Worm (Caenorhabditis elegans) whole organism, mixed stage, embryonic: ENCODE measurements around the gene srh-72.

Source experiments
- M03D4.4 ChIP-seq: sonication (generic microtip); optimal IDR thresholded peaks from 2 replicates; lab custom pipeline; 2017; ENCODE audit warnings: mild to moderate bottlenecking, missing genetic modification characterization, missing compliant biosample characterization
- blmp-1 ChIP-seq: fragments of 150-350 bp; optimal IDR thresholded peaks from 2 replicates; lab custom pipeline; 2014; ENCODE audit warnings: missing biosample characterization, missing genetic modification characterization
- drap-1 ChIP-seq: fragments of 200-800 bp; sonication (Bioruptor generic); optimal IDR thresholded peaks from 3 replicates; lab custom pipeline; 2018; ENCODE audit warnings: mild to moderate bottlenecking, missing genetic modification characterization, missing compliant biosample characterization
- elt-3 ChIP-seq: fragments of 150-350 bp; optimal IDR thresholded peaks from 2 replicates; lab custom pipeline; 2014; ENCODE audit warnings: missing biosample characterization, missing genetic modification characterization
- ham-2 ChIP-seq: fragments of 200-800 bp; sonication (Bioruptor generic); optimal IDR thresholded peaks from 2 replicates; lab custom pipeline; 2018; ENCODE audit warnings: mild to moderate bottlenecking, missing genetic modification characterization, missing compliant biosample characterization
- hlh-1 ChIP-seq: fragments of 150-350 bp; optimal IDR thresholded peaks from 2 replicates; lab custom pipeline; 2014; ENCODE audit warnings: missing biosample characterization, missing genetic modification reagents, missing genetic modification characterization
- lin-32 ChIP-seq: fragments of 200-800 bp; sonication (Bioruptor generic); optimal IDR thresholded peaks from 2 replicates; lab custom pipeline; 2018; ENCODE audit warnings: mild to moderate bottlenecking, missing genetic modification characterization, missing compliant biosample characterization
- mep-1 ChIP-seq: fragments of 150-350 bp; optimal IDR thresholded peaks from 2 replicates; lab custom pipeline; 2017; ENCODE audit warnings: missing biosample characterization, missing genetic modification reagents, missing genetic modification characterization, inconsistent platforms
- nhr-237 ChIP-seq: fragments of 150-350 bp; optimal IDR thresholded peaks from 2 replicates; lab custom pipeline; 2014; ENCODE audit warnings: missing biosample characterization, missing genetic modification characterization
- pha-4 ChIP-seq: fragments of 150-350 bp; optimal IDR thresholded peaks from 2 replicates; lab custom pipeline; 2018; ENCODE audit warnings: missing biosample characterization, missing genetic modification reagents, missing genetic modification characterization
- snpc-4 ChIP-seq: fragments of 150-350 bp; optimal IDR thresholded peaks from 2 replicates; lab custom pipeline; 2014; ENCODE audit warnings: missing biosample characterization, missing genetic modification characterization
- unc-39 ChIP-seq: fragments of 150-350 bp; optimal IDR thresholded peaks from 2 replicates; lab custom pipeline; 2014; ENCODE audit warnings: missing biosample characterization, missing genetic modification characterization
- unc-62 ChIP-seq: fragments of 150-350 bp; optimal IDR thresholded peaks from 2 replicates; lab custom pipeline; 2014; ENCODE audit warnings: missing biosample characterization, missing genetic modification reagents, missing genetic modification characterization
- ztf-11 ChIP-seq: fragments of 150-350 bp; optimal IDR thresholded peaks from 2 replicates; lab custom pipeline; 2014; ENCODE audit warnings: missing biosample characterization, missing genetic modification characterization

DNA sequence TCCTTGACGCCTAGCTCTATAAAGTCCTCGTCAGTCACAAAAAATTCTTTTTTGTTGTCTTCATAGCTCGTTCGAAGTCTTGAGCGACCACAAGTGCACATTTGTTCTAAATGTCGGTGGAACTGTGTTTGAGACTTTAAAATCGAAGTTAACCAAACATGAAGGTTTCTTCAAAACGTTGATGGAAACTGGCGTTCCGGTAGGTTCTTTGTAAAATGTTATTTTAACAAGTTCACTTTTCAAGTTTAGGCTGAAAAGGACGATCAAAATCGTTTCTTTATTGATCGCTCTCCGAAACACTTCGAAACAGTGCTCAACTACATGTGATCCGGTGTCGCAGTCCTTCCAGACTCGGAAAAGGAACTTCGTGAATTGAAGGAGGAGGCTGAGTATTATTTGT, 15.8 kb downstream of the srh-72 start, which contains the start of gene fbxa-160:
- TF ChIP-seq hlh-1 (tag; lab: Kevin White, UChicago) (no peak), nhr-237 (tag; lab: Kevin White, UChicago) (no peak), ztf-11 (tag; lab: Kevin White, UChicago) (no peak), mep-1 (no peak), unc-62 (GFP tag; lab: Kevin White, UChicago) (no peak), ham-2 (GFP tag; lab: Kevin White, UChicago) (no peak), elt-3 (tag; lab: Kevin White, UChicago) (no peak), snpc-4 (tag; lab: Kevin White, UChicago) (no peak), pha-4 (no peak), unc-39 (tag; lab: Kevin White, UChicago) (no peak), lin-32 (GFP tag; lab: Kevin White, UChicago) (no peak), blmp-1 (no peak), drap-1 (GFP tag; lab: Kevin White, UChicago) (no peak), M03D4.4 (tag; lab: Kevin White, UChicago) (no peak)
